Worm (Caenorhabditis elegans): ENCODE results near the gene tac-1.

tac-1 gene

DNA sequence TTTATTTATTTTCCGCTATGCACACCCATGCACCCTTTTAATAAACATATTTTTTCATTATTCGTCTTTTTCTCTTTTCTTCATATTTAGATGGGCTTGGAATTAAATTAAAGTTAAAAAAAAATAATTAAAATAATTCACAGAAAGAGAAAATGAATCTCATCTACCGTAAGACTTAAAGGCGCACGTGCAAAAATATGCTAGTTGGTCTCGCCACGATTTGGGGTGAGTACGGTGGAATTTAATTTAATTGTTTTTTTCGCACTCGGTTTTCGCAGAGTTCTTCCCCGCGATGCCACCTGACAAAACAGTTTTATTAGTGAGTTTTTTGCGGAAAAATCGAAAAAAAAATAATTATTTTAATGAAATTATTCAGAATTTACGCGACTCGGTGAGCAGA lies 24.4 kb upstream of the tac-1 start, which contains the start of gene Y54E2A.8:
Gene Y54E2A.8, plus strand, starts transcription at position 254 of the 400 bp plus-strand sequence.
- TF ChIP-seq ztf-11 (tag; optimal IDR thresholded peaks at IDR 0.05): no peak
- TF ChIP-seq mep-1 (tag; optimal IDR thresholded peaks at IDR 0.05): no peak
- no peak for TF ChIP-seq zip-8 (tag; optimal IDR thresholded peaks at IDR 0.05)

DNA sequence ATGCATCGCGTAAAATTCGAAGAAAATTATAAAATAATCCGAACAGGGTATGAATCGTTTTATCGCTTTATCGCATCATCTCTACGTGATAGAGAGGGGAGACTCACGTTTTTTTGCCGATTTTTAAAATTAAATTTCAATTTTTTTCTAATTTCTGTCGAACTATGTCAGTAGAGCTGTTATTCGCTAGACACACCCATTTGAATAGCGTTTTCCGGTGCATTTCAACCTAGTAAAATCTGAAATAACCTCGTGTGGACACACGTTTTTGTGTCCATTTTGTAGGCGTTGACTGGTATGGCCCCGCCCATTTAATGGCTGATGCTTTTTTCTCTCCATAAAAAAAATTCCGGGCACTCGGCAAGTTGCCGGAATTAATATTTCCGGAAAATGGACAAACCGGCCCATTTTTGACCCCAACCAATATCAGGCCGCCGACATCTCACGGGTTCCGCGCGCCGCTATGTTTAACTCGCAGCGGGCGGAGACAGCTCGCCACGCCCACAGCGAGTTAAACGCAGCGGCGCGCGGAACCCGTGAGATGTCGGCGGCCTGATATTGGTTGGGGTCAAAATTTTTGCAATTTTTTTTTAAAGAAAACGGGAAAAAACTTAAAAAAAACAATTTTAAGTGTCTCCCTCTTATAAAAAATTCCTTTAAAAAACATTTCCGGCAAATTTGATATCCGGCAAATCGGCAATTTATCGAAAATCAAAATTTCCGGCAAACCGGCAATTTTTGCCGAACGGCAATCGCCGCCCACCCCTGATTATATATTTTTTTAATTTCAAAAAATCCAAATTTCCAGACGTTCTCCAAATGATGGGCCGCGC lies 19.5 kb upstream of the tac-1 start, which contains the start of gene Y54E2A.7:
Gene Y54E2A.7, minus strand, starts transcription at position 51 of the 833 bp plus-strand sequence.
- TF ChIP-seq lin-32 (GFP tag; optimal IDR thresholded peaks at IDR 0.05) (no peak), nhr-12 (tag; optimal IDR thresholded peaks at IDR 0.05) (no peak), zip-8 (tag; optimal IDR thresholded peaks at IDR 0.05) (no peak), lin-13 (tag; optimal IDR thresholded peaks at IDR 0.05) (no peak), unc-62 (GFP tag; optimal IDR thresholded peaks at IDR 0.05) (no peak), mab-5 (tag; optimal IDR thresholded peaks at IDR 0.05) (no peak), pha-4 (tag; optimal IDR thresholded peaks at IDR 0.05) (no peak), blmp-1 (tag; optimal IDR thresholded peaks at IDR 0.05) (no peak), ceh-43 (GFP tag; optimal IDR thresholded peaks at IDR 0.05) (no peak), nhr-76 (tag; optimal IDR thresholded peaks at IDR 0.05) (no peak), unc-39 (tag; optimal IDR thresholded peaks at IDR 0.05) (no peak), ztf-11 (tag; optimal IDR thresholded peaks at IDR 0.05) (no peak), elt-1 (tag; optimal IDR thresholded peaks at IDR 0.05; ENCODE audit: borderline replicate concordance, insufficient read depth) (no peak), nhr-28 (tag; optimal IDR thresholded peaks at IDR 0.05) (no peak), ceh-39 (tag; optimal IDR thresholded peaks at IDR 0.05) (no peak), sptf-1 (tag; optimal IDR thresholded peaks at IDR 0.05) (no peak), cnd-1 (tag; optimal IDR thresholded peaks at IDR 0.05) (no peak)

DNA sequence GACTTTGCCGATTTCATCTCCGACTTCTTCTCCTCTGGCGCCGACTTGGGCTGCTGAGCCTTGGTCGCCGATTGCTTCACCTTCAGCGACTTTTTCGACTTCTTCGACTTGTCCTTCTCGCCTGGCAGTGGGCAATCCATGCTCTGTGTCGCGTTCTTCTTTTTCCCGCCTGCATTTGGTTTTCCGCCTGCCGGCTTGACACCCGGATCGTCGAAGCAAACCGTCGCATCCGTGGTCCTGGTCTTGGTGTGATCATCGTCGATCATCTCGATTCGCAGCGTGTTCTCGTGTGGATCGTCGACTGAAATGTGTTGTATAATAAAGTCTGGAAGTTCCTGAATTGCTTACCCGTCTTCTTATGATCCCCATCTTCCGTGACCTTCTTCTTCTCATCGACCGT lies 18.4 kb upstream of the tac-1 start:
- no peak for TF ChIP-seq sptf-1 (tag; optimal IDR thresholded peaks at IDR 0.05)
- TF ChIP-seq flh-1 (GFP tag; optimal IDR thresholded peaks at IDR 0.05): no peak
- no peak for TF ChIP-seq nhr-28 (tag; optimal IDR thresholded peaks at IDR 0.05)
- no peak for TF ChIP-seq hlh-1 (tag; optimal IDR thresholded peaks at IDR 0.05)
- TF ChIP-seq pha-4 (tag; optimal IDR thresholded peaks at IDR 0.05): no peak
- no peak for TF ChIP-seq ham-2 (GFP tag; optimal IDR thresholded peaks at IDR 0.05)
- no peak for TF ChIP-seq ceh-39 (tag; optimal IDR thresholded peaks at IDR 0.05)
- TF ChIP-seq nhr-237 (tag; optimal IDR thresholded peaks at IDR 0.05): no peak
- no peak for TF ChIP-seq nhr-76 (tag; optimal IDR thresholded peaks at IDR 0.05)
- TF ChIP-seq lin-13 (tag; optimal IDR thresholded peaks at IDR 0.05): no peak
- no peak for TF ChIP-seq M03D4.4 (tag; optimal IDR thresholded peaks at IDR 0.05)
- no peak for TF ChIP-seq elt-1 (tag; optimal IDR thresholded peaks at IDR 0.05; ENCODE audit: borderline replicate concordance, insufficient read depth)
- TF ChIP-seq unc-39 (tag; optimal IDR thresholded peaks at IDR 0.05): no peak
- no peak for TF ChIP-seq zip-8 (tag; optimal IDR thresholded peaks at IDR 0.05)
- no peak for TF ChIP-seq nhr-2 (tag; optimal IDR thresholded peaks at IDR 0.05)
- no peak for TF ChIP-seq unc-120 (tag; optimal IDR thresholded peaks at IDR 0.05; ENCODE audit: poor library complexity, severe bottlenecking)
- TF ChIP-seq snpc-4 (tag; optimal IDR thresholded peaks at IDR 0.05): no peak
- TF ChIP-seq ceh-43 (GFP tag; optimal IDR thresholded peaks at IDR 0.05): no peak
- TF ChIP-seq lsy-2 (tag; optimal IDR thresholded peaks at IDR 0.05): no peak
- no peak for TF ChIP-seq drap-1 (GFP tag; optimal IDR thresholded peaks at IDR 0.05)

DNA sequence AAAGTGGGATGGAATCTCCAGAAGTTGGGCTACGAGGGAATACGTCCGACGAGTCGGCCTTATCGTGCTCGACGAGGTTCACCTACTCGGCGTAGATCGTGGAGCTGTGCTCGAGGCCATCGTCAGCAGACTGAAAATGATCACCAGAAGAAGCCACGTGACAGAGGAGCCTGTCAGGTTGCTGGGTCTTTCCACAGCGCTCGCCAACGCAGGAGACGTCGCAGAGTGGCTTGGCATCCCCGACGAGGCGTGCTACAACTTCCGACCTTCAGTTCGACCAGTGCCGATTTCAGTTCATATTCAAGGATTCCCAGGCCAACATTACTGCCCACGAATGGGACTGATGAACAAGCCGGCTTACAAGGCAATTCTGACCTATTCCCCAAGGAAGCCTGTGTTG lies 17.4 kb upstream of the tac-1 start:
- no peak for TF ChIP-seq mls-2 (tag; optimal IDR thresholded peaks at IDR 0.05)
- TF ChIP-seq cnd-1 (tag; optimal IDR thresholded peaks at IDR 0.05): no peak
- no peak for TF ChIP-seq nhr-12 (tag; optimal IDR thresholded peaks at IDR 0.05)
- TF ChIP-seq unc-120 (tag; optimal IDR thresholded peaks at IDR 0.05; ENCODE audit: poor library complexity, severe bottlenecking): no peak
- TF ChIP-seq blmp-1 (tag; optimal IDR thresholded peaks at IDR 0.05): no peak
- no peak for TF ChIP-seq tbx-8 (GFP tag; optimal IDR thresholded peaks at IDR 0.05)

DNA sequence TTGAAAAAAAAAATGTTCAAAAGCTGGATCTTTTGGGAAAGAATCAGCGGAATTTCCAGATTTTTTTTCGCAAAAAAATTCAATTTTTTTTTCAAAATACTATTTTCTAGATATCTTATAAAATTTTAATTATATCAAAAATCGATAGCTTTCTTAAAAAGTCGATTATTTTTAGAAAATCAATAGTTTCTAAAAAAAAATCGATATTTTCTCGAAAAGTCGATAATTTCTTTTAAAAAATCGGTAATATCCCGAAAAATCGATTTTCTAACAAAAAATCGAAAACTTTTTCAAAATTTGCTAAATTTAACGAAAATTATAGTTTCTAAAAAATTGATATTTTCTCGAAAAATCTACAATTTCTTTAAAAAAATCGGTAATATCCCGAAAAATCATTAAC lies 15.1 kb upstream of the tac-1 start:
- TF ChIP-seq bed-3 (GFP tag; optimal IDR thresholded peaks at IDR 0.05) (no peak), snpc-4 (tag; optimal IDR thresholded peaks at IDR 0.05) (no peak), nhr-237 (tag; optimal IDR thresholded peaks at IDR 0.05) (no peak), lsy-2 (tag; optimal IDR thresholded peaks at IDR 0.05) (no peak), lin-32 (GFP tag; optimal IDR thresholded peaks at IDR 0.05) (no peak), unc-120 (tag; optimal IDR thresholded peaks at IDR 0.05; ENCODE audit: poor library complexity, severe bottlenecking) (no peak), sem-2 (GFP tag; optimal IDR thresholded peaks at IDR 0.05) (no peak), cnd-1 (tag; optimal IDR thresholded peaks at IDR 0.05) (no peak)

Measured in whole organism, mixed stage, embryonic.